Worm (Caenorhabditis elegans): ENCODE measurements around the gene fis-1.

- TF ChIP-seq hmg-4 (GFP tag; optimal IDR thresholded peaks at IDR 0.05) (no peak), ama-1 (optimal IDR thresholded peaks at IDR 0.05) (no peak)
Measured at ce11 chrII:6749422-6749821, 5.6 kb upstream of the fis-1 start, which contains the start of gene F41G3.10.
